Fruit fly (Drosophila melanogaster): Measurements from ENCODE around the gene Mau2.

dm6 chr3R:15249735-15250134 lies 40.7 kb downstream of the Mau2 start, which contains the start of gene CG42404:
- no peak for TF ChIP-seq Trl (optimal IDR thresholded peaks at IDR 0.05)
- TF ChIP-seq Trl (GFP tag; optimal IDR thresholded peaks at IDR 0.05), result no peak
- no peak for TF ChIP-seq twi (tag; optimal IDR thresholded peaks at IDR 0.05)
- TF ChIP-seq gfzf (GFP tag; optimal IDR thresholded peaks at IDR 0.05), result no peak
- TF ChIP-seq grau (tag; optimal IDR thresholded peaks at IDR 0.05), result no peak
- TF ChIP-seq CG15514 (GFP tag; optimal IDR thresholded peaks at IDR 0.05), result peak; percentile 99
- TF ChIP-seq Deaf1 (tag; optimal IDR thresholded peaks at IDR 0.05), result peak; percentile 86

All from whole organism, embryonic.